Fruit fly (Drosophila melanogaster): ENCODE results near the gene CG7139.

The CG7139 gene

DNA sequence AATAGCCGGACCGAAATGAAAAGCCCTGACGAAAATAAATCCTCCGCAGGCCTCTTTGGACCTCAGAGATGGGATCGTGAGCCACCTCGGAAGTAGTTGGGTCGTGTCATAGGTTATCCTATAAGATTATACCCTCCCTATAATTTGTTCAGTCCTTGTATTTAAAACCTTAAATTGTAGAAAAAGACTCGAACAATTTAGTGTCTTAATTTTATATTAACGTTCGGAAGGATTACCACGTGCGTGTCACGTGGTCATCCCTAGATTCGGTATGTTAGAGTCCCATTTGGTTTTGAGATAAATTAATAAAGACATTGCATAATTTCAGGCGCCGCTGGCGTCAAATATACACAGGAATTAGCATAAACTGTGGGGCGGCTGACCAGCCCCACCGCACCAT, 6.4 kb upstream of the CG7139 start (continued):
- no peak for TF ChIP-seq CrebA (GFP tag; optimal IDR thresholded peaks at IDR 0.05; ENCODE audit: borderline replicate concordance)

DNA sequence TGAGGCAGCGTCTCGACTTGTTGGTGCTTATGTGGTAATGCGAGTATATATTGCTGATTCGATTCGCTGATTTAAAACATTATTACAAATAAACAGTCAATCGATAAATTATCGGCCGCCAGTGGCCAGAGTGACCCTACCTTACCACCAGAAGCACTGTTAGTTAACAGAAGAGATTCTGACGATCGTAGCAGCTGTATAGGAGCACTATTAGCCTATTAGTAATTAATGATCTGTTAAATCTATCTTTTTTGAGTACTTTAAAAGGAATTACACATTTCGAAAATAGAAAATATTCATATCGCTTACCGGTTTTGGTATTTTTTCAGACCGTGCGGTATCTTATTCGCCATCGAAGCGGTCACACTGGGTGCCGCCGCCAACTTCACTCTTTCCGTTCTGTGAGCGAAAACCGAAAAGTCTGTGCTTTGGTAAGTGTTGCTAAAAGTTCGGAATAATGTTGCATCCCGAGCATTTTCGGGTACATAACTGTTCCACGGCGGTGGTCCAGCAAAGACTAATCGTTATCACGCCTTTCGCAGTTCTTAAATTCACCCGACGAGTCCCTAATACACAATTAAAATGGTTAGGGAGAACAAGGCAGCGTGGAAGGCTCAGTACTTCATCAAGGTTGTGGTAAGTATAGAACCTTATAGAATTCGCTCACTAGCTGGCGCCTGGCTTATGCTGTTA, 4.2 kb upstream of the CG7139 start, which contains the start of the genes CG7130 and RpLP0:
Gene CG7130, minus strand, starts transcription at position 51 of the 693 bp plus-strand sequence.
Gene RpLP0, plus strand, starts transcription at position 162 of the 693 bp plus-strand sequence.
- TF ChIP-seq Hr78 (GFP tag; optimal IDR thresholded peaks at IDR 0.05): no peak
- no peak for TF ChIP-seq Vsx2 (GFP tag; optimal IDR thresholded peaks at IDR 0.05; ENCODE audit: partially characterized antibody)
- peak; percentile 87 for TF ChIP-seq fru (GFP tag; optimal IDR thresholded peaks at IDR 0.05)
- no peak for TF ChIP-seq N (GFP tag; optimal IDR thresholded peaks at IDR 0.05)
- TF ChIP-seq CG32264 (GFP tag; optimal IDR thresholded peaks at IDR 0.05): peak; percentile 80
- no peak for TF ChIP-seq Abd-B (GFP tag; optimal IDR thresholded peaks at IDR 0.05)
- no peak for TF ChIP-seq CrebA (GFP tag; optimal IDR thresholded peaks at IDR 0.05; ENCODE audit: borderline replicate concordance)
- TF ChIP-seq rgr (GFP tag; optimal IDR thresholded peaks at IDR 0.05): peak; percentile 92
- TF ChIP-seq GATAd (GFP tag; optimal IDR thresholded peaks at IDR 0.05): no peak
- TF ChIP-seq jim (GFP tag; optimal IDR thresholded peaks at IDR 0.05): no peak
- TF ChIP-seq dmrt93B (GFP tag; optimal IDR thresholded peaks at IDR 0.05): peak; percentile 93
- TF ChIP-seq Dif (GFP tag; optimal IDR thresholded peaks at IDR 0.05; ENCODE audit: partially characterized antibody): no peak
- peak; percentile 88 for TF ChIP-seq br (GFP tag; optimal IDR thresholded peaks at IDR 0.05)
- TF ChIP-seq Hnf4 (GFP tag; optimal IDR thresholded peaks at IDR 0.05): peak; percentile 84
- peak; percentile 74 for TF ChIP-seq Mio (GFP tag; optimal IDR thresholded peaks at IDR 0.05)
- TF ChIP-seq Hr83 (GFP tag; optimal IDR thresholded peaks at IDR 0.05; ENCODE audit: poor library complexity, severe bottlenecking): peak; percentile 95
- TF ChIP-seq woc (GFP tag; optimal IDR thresholded peaks at IDR 0.05): peak; percentile 38
- TF ChIP-seq Rel (GFP tag; optimal IDR thresholded peaks at IDR 0.05): no peak
- peak; percentile 58 for TF ChIP-seq Rel (tag; optimal IDR thresholded peaks at IDR 0.05)
- TF ChIP-seq OdsH (GFP tag; optimal IDR thresholded peaks at IDR 0.05): peak; percentile 82
- TF ChIP-seq sv (GFP tag; optimal IDR thresholded peaks at IDR 0.05): peak; percentile 83
- TF ChIP-seq Sp1 (GFP tag; optimal IDR thresholded peaks at IDR 0.05): peak; percentile 89
- TF ChIP-seq usp (GFP tag; optimal IDR thresholded peaks at IDR 0.05): no peak
- TF ChIP-seq foxo (GFP tag; optimal IDR thresholded peaks at IDR 0.05): peak; percentile 21 to 82
- no peak for TF ChIP-seq pan (optimal IDR thresholded peaks at IDR 0.05)
- no peak for TF ChIP-seq Myc (optimal IDR thresholded peaks at IDR 0.05)
- TF ChIP-seq lola (GFP tag; optimal IDR thresholded peaks at IDR 0.05): no peak
- TF ChIP-seq Dfd (GFP tag; optimal IDR thresholded peaks at IDR 0.05): no peak
- TF ChIP-seq tai (GFP tag; optimal IDR thresholded peaks at IDR 0.05): no peak
- peak; percentile 48 for TF ChIP-seq dsf (GFP tag; optimal IDR thresholded peaks at IDR 0.05; ENCODE audit: borderline replicate concordance)
- peak; percentile 93 for TF ChIP-seq CG9705 (GFP tag; optimal IDR thresholded peaks at IDR 0.05)
- peak; percentile 73 for TF ChIP-seq Jra (GFP tag; optimal IDR thresholded peaks at IDR 0.05)
- TF ChIP-seq dl (GFP tag; optimal IDR thresholded peaks at IDR 0.05; ENCODE audit: insufficient read depth in 1 of 2, partially characterized antibody in 2 of 2): no peak
- peak; percentile 13 for TF ChIP-seq sage (GFP tag; optimal IDR thresholded peaks at IDR 0.05)
- TF ChIP-seq HLH106 (tag; optimal IDR thresholded peaks at IDR 0.05): peak; percentile 83
- TF ChIP-seq brk (GFP tag; optimal IDR thresholded peaks at IDR 0.05): peak; percentile 4
- peak; percentile 66 for TF ChIP-seq psq (GFP tag; optimal IDR thresholded peaks at IDR 0.05)
- peak; percentile 85 for TF ChIP-seq h (GFP tag; optimal IDR thresholded peaks at IDR 0.05)
- TF ChIP-seq ey (GFP tag; optimal IDR thresholded peaks at IDR 0.05): peak; percentile 68

Measured in whole organism, wandering third instar larva.